Worm (Caenorhabditis elegans): ENCODE results near the gene T25D10.4.

T25D10.4 gene

DNA sequence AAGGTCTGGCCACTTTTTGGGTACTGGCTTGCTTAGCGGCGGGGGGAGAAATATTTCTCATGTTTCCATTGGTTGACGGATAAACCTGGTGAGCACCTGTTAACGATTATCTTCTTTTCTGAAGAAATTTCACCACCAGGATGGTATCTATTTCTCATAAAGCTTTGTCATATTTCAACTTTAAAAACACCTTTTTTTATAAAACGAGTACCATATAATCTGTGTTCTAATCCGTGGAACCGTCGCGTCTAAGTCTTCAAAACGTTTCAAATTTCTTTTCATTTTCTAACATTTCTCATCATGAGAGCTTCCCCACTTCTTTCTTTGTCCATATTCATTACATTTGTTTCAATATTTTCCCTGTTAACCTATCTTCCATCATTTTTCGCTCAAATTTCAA lies 15.9 kb upstream of the T25D10.4 start, which contains the start of gene col-75:
col-75 (plus strand) TSS at position 301 of the 400 bp plus-strand sequence.
- no peak for TF ChIP-seq F13C5.2 (tag; optimal IDR thresholded peaks at IDR 0.05)
- no peak for TF ChIP-seq ceh-13 (GFP tag; optimal IDR thresholded peaks at IDR 0.05)
- TF ChIP-seq pes-1 (GFP tag; IDR thresholded peaks at IDR 0.05): no peak

ce11 chrII:6422812-6423211 lies 12.7 kb upstream of the T25D10.4 start, which contains the start of gene K03H9.3:
K03H9.3 (plus strand) TSS chrII:6423112.
- no peak for TF ChIP-seq pes-1 (GFP tag; IDR thresholded peaks at IDR 0.05)
- no peak for TF ChIP-seq hmg-4 (GFP tag; optimal IDR thresholded peaks at IDR 0.05)
- no peak for TF ChIP-seq tra-4 (tag; optimal IDR thresholded peaks at IDR 0.05)
- no peak for TF ChIP-seq flt-1 (GFP tag; IDR thresholded peaks at IDR 0.05)
- TF ChIP-seq aly-1 (tag; optimal IDR thresholded peaks at IDR 0.05): no peak
- TF ChIP-seq hmbx-1 (tag; optimal IDR thresholded peaks at IDR 0.05): no peak

ce11 chrII:6419163-6419562 lies 9.1 kb upstream of the T25D10.4 start:
- no peak for TF ChIP-seq ama-1 (optimal IDR thresholded peaks at IDR 0.05)
- TF ChIP-seq hnd-1 (tag; optimal IDR thresholded peaks at IDR 0.05): no peak
- no peak for TF ChIP-seq ceh-13 (GFP tag; optimal IDR thresholded peaks at IDR 0.05)
- no peak for TF ChIP-seq tra-4 (tag; optimal IDR thresholded peaks at IDR 0.05)
- no peak for TF ChIP-seq B0310.2 (tag; optimal IDR thresholded peaks at IDR 0.05)
- TF ChIP-seq hmbx-1 (tag; optimal IDR thresholded peaks at IDR 0.05): no peak
- TF ChIP-seq ets-7 (tag; optimal IDR thresholded peaks at IDR 0.05): no peak
- no peak for TF ChIP-seq F13C5.2 (tag; optimal IDR thresholded peaks at IDR 0.05)
- no peak for TF ChIP-seq pes-1 (GFP tag; IDR thresholded peaks at IDR 0.05)
- no peak for TF ChIP-seq hmg-4 (GFP tag; optimal IDR thresholded peaks at IDR 0.05)
- no peak for TF ChIP-seq flt-1 (GFP tag; IDR thresholded peaks at IDR 0.05)
- no peak for TF ChIP-seq sea-1 (GFP tag; conservative IDR thresholded peaks at IDR 0.05)
- TF ChIP-seq tbx-11 (GFP tag; IDR thresholded peaks at IDR 0.05): no peak
- no peak for TF ChIP-seq ceh-36 (tag; optimal IDR thresholded peaks at IDR 0.05)

- TF ChIP-seq ama-1 (optimal IDR thresholded peaks at IDR 0.05): no peak
- no peak for TF ChIP-seq pes-1 (GFP tag; IDR thresholded peaks at IDR 0.05)
- no peak for TF ChIP-seq F13C5.2 (tag; optimal IDR thresholded peaks at IDR 0.05)
- TF ChIP-seq hmbx-1 (tag; optimal IDR thresholded peaks at IDR 0.05): no peak
- no peak for TF ChIP-seq sea-1 (GFP tag; conservative IDR thresholded peaks at IDR 0.05)
- no peak for TF ChIP-seq tbx-11 (GFP tag; IDR thresholded peaks at IDR 0.05)
- TF ChIP-seq scrt-1 (GFP tag; IDR thresholded peaks at IDR 0.05): no peak
- no peak for TF ChIP-seq tra-4 (tag; optimal IDR thresholded peaks at IDR 0.05)
- no peak for TF ChIP-seq flt-1 (GFP tag; IDR thresholded peaks at IDR 0.05)
- no peak for TF ChIP-seq aly-1 (tag; optimal IDR thresholded peaks at IDR 0.05)
- TF ChIP-seq hmg-4 (GFP tag; optimal IDR thresholded peaks at IDR 0.05): no peak
- TF ChIP-seq hnd-1 (tag; optimal IDR thresholded peaks at IDR 0.05): no peak
- TF ChIP-seq ceh-13 (GFP tag; optimal IDR thresholded peaks at IDR 0.05): no peak
- TF ChIP-seq tbx-37 (GFP tag; conservative IDR thresholded peaks at IDR 0.05): no peak
- no peak for TF ChIP-seq ceh-36 (tag; optimal IDR thresholded peaks at IDR 0.05)
- TF ChIP-seq B0310.2 (tag; optimal IDR thresholded peaks at IDR 0.05): no peak
- no peak for TF ChIP-seq ets-7 (tag; optimal IDR thresholded peaks at IDR 0.05)
Measured at ce11 chrII:6417999-6418398, 7.9 kb upstream of the T25D10.4 start.

DNA sequence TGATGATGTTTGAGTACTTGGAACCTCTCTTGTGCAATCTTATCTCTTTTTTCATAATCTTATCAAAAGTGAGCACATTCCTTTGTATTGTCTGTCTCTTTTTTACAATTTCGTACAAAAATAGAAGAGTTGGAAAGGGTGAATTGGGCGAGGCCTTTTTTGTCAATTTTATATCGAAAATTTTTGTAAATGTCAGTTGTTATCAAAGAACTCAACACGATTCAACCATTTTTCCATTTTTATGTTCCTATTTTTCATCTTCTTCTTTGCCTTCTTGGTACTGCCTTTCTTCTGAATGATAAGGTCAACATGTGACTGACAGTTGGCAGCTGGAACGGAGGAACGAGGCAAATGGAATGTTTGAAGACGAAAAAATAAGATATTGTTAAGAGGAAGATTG lies 3.7 kb upstream of the T25D10.4 start:
- no peak for TF ChIP-seq hmg-4 (GFP tag; optimal IDR thresholded peaks at IDR 0.05)
- TF ChIP-seq ceh-36 (tag; optimal IDR thresholded peaks at IDR 0.05): no peak
- TF ChIP-seq aly-1 (tag; optimal IDR thresholded peaks at IDR 0.05): no peak
- TF ChIP-seq scrt-1 (GFP tag; IDR thresholded peaks at IDR 0.05): no peak
- no peak for TF ChIP-seq F13C5.2 (tag; optimal IDR thresholded peaks at IDR 0.05)
- no peak for TF ChIP-seq hmbx-1 (tag; optimal IDR thresholded peaks at IDR 0.05)
- TF ChIP-seq flt-1 (GFP tag; IDR thresholded peaks at IDR 0.05): no peak
- TF ChIP-seq B0310.2 (tag; optimal IDR thresholded peaks at IDR 0.05): no peak
- TF ChIP-seq ama-1 (optimal IDR thresholded peaks at IDR 0.05): no peak
- TF ChIP-seq ets-7 (tag; optimal IDR thresholded peaks at IDR 0.05): no peak
- no peak for TF ChIP-seq tbx-11 (GFP tag; IDR thresholded peaks at IDR 0.05)
- no peak for TF ChIP-seq tra-4 (tag; optimal IDR thresholded peaks at IDR 0.05)
- no peak for TF ChIP-seq ceh-13 (GFP tag; optimal IDR thresholded peaks at IDR 0.05)
- no peak for TF ChIP-seq hnd-1 (tag; optimal IDR thresholded peaks at IDR 0.05)
- TF ChIP-seq tbx-37 (GFP tag; conservative IDR thresholded peaks at IDR 0.05): no peak
- TF ChIP-seq sea-1 (GFP tag; conservative IDR thresholded peaks at IDR 0.05): no peak
- no peak for TF ChIP-seq pes-1 (GFP tag; IDR thresholded peaks at IDR 0.05)

ce11 chrII:6411660-6412451 lies 1.8 kb upstream of the T25D10.4 start:
- TF ChIP-seq pes-1 (GFP tag; IDR thresholded peaks at IDR 0.05) (no peak), scrt-1 (GFP tag; IDR thresholded peaks at IDR 0.05) (peak; percentile 25; the same call in 1 of the 2 replicates), ets-7 (tag; optimal IDR thresholded peaks at IDR 0.05) (peak; percentile 78), hmg-4 (GFP tag; optimal IDR thresholded peaks at IDR 0.05) (peak; percentile 61)

DNA sequence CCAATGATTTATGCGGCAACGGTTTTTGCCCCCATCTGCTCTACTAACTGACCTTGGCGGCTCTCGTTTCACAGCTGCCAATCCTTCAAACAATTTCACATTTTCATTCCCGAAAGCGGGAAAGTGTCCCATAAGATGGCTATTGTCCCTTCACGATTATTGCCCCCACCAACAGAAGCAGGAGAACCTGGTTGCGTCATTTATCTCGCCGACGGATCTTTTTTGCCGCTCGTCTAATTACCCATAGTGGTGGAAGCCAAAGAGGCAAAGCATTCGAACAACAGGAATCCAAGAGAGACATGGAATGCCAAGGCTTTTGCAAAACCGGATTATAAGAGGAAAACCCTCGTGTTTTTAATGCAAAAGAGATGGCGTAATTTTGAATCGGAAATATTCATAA lies 983 bp downstream of the T25D10.4 start:
- TF ChIP-seq flt-1 (GFP tag; IDR thresholded peaks at IDR 0.05) (no peak), hmg-4 (GFP tag; optimal IDR thresholded peaks at IDR 0.05) (peak; percentile 54)

DNA sequence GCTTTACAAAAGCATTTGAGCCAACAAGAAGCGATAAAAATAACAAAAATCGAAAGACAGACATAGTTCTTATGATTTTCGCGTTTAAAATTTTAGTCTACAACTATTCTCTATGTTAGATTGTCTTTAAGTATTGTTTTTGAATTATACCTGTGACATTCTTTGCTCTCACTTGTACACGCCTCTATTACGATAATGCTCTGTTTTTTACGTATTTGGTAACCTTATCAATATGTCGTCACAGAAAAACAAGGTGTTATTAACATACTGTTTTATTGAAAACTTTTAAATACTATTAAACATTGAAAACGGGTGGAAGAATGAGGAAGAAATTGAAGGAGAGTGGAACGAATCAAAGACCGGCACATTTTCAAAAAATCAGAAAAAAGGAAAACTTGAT lies 2.8 kb downstream of the T25D10.4 start, which contains the start of gene spp-11:
spp-11 (minus strand) TSS at position 101 of the 400 bp plus-strand sequence.
- no peak for TF ChIP-seq B0310.2 (tag; optimal IDR thresholded peaks at IDR 0.05)
